Worm (Caenorhabditis elegans) whole organism, young adult: ENCODE results near the gene Y38F1A.4.
A peak's percentile ranks its signal among the peaks of the same experiment; 100 is the strongest.

Experiments
- B0035.1 ChIP-seq: sonication (generic microtip); optimal IDR thresholded peaks from 2 replicates; lab custom pipeline; 2016; ENCODE audit warnings: missing genetic modification characterization, mild to moderate bottlenecking, missing compliant biosample characterization, missing genotype, missing genetic modification reagents
- B0336.3 ChIP-seq: fragments of 200-800 bp; sonication (Bioruptor generic); IDR thresholded peaks from 2 replicates; pipeline ENCODE4 v1.3.6; 2022; ENCODE audit warnings: missing genetic modification characterization, missing compliant biosample characterization
- F10E7.11 ChIP-seq: sonication (generic microtip); optimal IDR thresholded peaks from 2 replicates; lab custom pipeline; 2017; ENCODE audit warnings: mild to moderate bottlenecking, missing genetic modification characterization, moderate library complexity, missing compliant biosample characterization
- F22D6.2 ChIP-seq: sonication (generic microtip); optimal IDR thresholded peaks from 2 replicates; lab custom pipeline; 2016; ENCODE audit warnings: mild to moderate bottlenecking, missing genetic modification characterization, missing compliant biosample characterization
- F37B4.10 ChIP-seq: fragments of 200-800 bp; sonication (Bioruptor generic); IDR thresholded peaks from 2 replicates; pipeline ENCODE4 v1.3.6; 2022; ENCODE audit warnings: missing genetic modification characterization, missing compliant biosample characterization
- F39B2.1 ChIP-seq: fragments of 200-800 bp; sonication (Bioruptor generic); IDR thresholded peaks from 2 replicates; pipeline ENCODE4 v1.3.6; 2022; ENCODE audit warnings: missing genetic modification reagents, missing genetic modification characterization, missing compliant biosample characterization
- F52B5.7 ChIP-seq: sonication (generic microtip); optimal IDR thresholded peaks from 2 replicates; lab custom pipeline; 2016; ENCODE audit warnings: mild to moderate bottlenecking, missing genetic modification characterization, missing compliant biosample characterization
- K11D2.4 ChIP-seq: fragments of 200-800 bp; sonication (Bioruptor generic); IDR thresholded peaks from 2 replicates; pipeline ENCODE4 v1.3.6; 2022; ENCODE audit warnings: missing genetic modification reagents, missing genetic modification characterization, missing compliant biosample characterization
- K12H6.12 ChIP-seq: fragments of 200-800 bp; sonication (Bioruptor generic); optimal IDR thresholded peaks from 2 replicates; lab custom pipeline; 2018; ENCODE audit warnings: mild to moderate bottlenecking, missing genetic modification characterization, missing compliant biosample characterization
- T26A5.8 ChIP-seq: sonication (generic microtip); optimal IDR thresholded peaks from 2 replicates; lab custom pipeline; 2016; ENCODE audit warnings: missing genetic modification characterization, missing compliant biosample characterization
- Y53F4B.3 ChIP-seq: fragments of 200-800 bp; sonication (Bioruptor generic); IDR thresholded peaks from 2 replicates; pipeline ENCODE4 v1.3.6; 2022; ENCODE audit warnings: missing genetic modification reagents, missing genetic modification characterization, missing compliant biosample characterization
- Y53G8AR.9 ChIP-seq: fragments of 200-800 bp; sonication (Bioruptor generic); conservative IDR thresholded peaks from 2 replicates; pipeline ENCODE4 v1.3.6; 2022; ENCODE audit warnings: missing genetic modification reagents, missing genetic modification characterization, missing compliant biosample characterization
- Y79H2A.3 ChIP-seq: fragments of 200-800 bp; sonication (Bioruptor generic); conservative IDR thresholded peaks from 2 replicates; pipeline ENCODE4 v1.3.6; 2022; ENCODE audit warnings: missing genetic modification reagents, missing genetic modification characterization, missing compliant biosample characterization
- ZK185.1 ChIP-seq: sonication (generic microtip); optimal IDR thresholded peaks from 2 replicates; lab custom pipeline; 2016; ENCODE audit warnings: mild to moderate bottlenecking, missing genetic modification characterization, missing compliant biosample characterization; ENCODE audit not compliant: poor library complexity, severe bottlenecking
- atf-7 ChIP-seq: sonication (generic microtip); optimal IDR thresholded peaks from 2 replicates; lab custom pipeline; 2017; ENCODE audit warnings: mild to moderate bottlenecking, missing genetic modification characterization, missing compliant biosample characterization
- athp-1 ChIP-seq: sonication (generic microtip); optimal IDR thresholded peaks from 2 replicates; lab custom pipeline; 2017; ENCODE audit warnings: mild to moderate bottlenecking, missing genetic modification characterization, missing compliant biosample characterization
- bed-1 ChIP-seq: fragments of 200-800 bp; sonication (Bioruptor generic); IDR thresholded peaks from 2 replicates; pipeline ENCODE4 v1.3.6; 2022; ENCODE audit warnings: missing genetic modification reagents, missing genetic modification characterization, missing compliant biosample characterization
- cebp-2 ChIP-seq: fragments of 200-800 bp; sonication (Bioruptor generic); IDR thresholded peaks from 2 replicates; pipeline ENCODE4 v1.3.6; 2022; ENCODE audit warnings: missing genetic modification characterization, missing compliant biosample characterization
- ceh-100 ChIP-seq: fragments of 200-800 bp; sonication (Bioruptor generic); IDR thresholded peaks from 2 replicates; pipeline ENCODE4 v1.3.6; 2022; ENCODE audit warnings: missing genetic modification reagents, missing genetic modification characterization, missing compliant biosample characterization
- ceh-40 ChIP-seq: fragments of 200-800 bp; sonication (Bioruptor generic); IDR thresholded peaks from 2 replicates; pipeline ENCODE4 v1.3.6; 2022; ENCODE audit warnings: missing genetic modification characterization, missing compliant biosample characterization
- ceh-91 ChIP-seq: fragments of 200-800 bp; sonication (Bioruptor generic); IDR thresholded peaks from 2 replicates; pipeline ENCODE4 v1.3.6; 2022; ENCODE audit warnings: missing genetic modification reagents, missing genetic modification characterization, missing compliant biosample characterization
- die-1 ChIP-seq: sonication (generic microtip); optimal IDR thresholded peaks from 2 replicates; lab custom pipeline; 2016; ENCODE audit warnings: missing genotype, mild to moderate bottlenecking, missing genetic modification characterization, missing compliant biosample characterization
- dox-1 ChIP-seq: fragments of 200-800 bp; sonication (Bioruptor generic); IDR thresholded peaks from 2 replicates; pipeline ENCODE4 v1.3.6; 2022; ENCODE audit warnings: missing genetic modification reagents, missing genetic modification characterization, missing compliant biosample characterization
- efl-1 ChIP-seq: fragments of 150-350 bp; optimal IDR thresholded peaks from 2 replicates; lab custom pipeline; 2014; ENCODE audit warnings: missing biosample characterization, missing genetic modification reagents, missing genetic modification characterization
- egl-44 ChIP-seq: fragments of 200-800 bp; sonication (Bioruptor generic); IDR thresholded peaks from 2 replicates; pipeline ENCODE4 v1.3.6; 2022; ENCODE audit warnings: missing genetic modification reagents, missing genetic modification characterization, missing compliant biosample characterization
- egrh-3 ChIP-seq: fragments of 200-800 bp; sonication (Bioruptor generic); IDR thresholded peaks from 2 replicates; pipeline ENCODE4 v1.3.6; 2022; ENCODE audit warnings: missing genetic modification reagents, missing genetic modification characterization, missing compliant biosample characterization
- ets-4 ChIP-seq: fragments of 200-800 bp; sonication (Bioruptor generic); optimal IDR thresholded peaks from 2 replicates; lab custom pipeline; 2018; ENCODE audit warnings: mild to moderate bottlenecking, missing genetic modification characterization, missing compliant biosample characterization
- him-1 ChIP-seq: sonication (generic microtip); optimal IDR thresholded peaks from 2 replicates; lab custom pipeline; 2016; ENCODE audit warnings: missing genotype, missing genetic modification reagents, missing genetic modification characterization, missing compliant biosample characterization
- hlh-26 ChIP-seq: fragments of 200-800 bp; sonication (Bioruptor generic); conservative IDR thresholded peaks from 2 replicates; pipeline ENCODE4 v1.3.6; 2022; ENCODE audit warnings: missing genetic modification reagents, missing genetic modification characterization, missing compliant biosample characterization
- hsf-1 ChIP-seq: fragments of 200-800 bp; sonication (Bioruptor generic); IDR thresholded peaks from 2 replicates; pipeline ENCODE4 v1.3.6; 2022; ENCODE audit warnings: missing genetic modification reagents, missing genetic modification characterization, missing compliant biosample characterization
- let-607 ChIP-seq, 2 experiments: fragments of 200-800 bp in 1 of 2; sonication (Bioruptor generic) in 1 of 2; sonication (generic microtip) in 1 of 2; optimal IDR thresholded peaks; 2 replicates each; lab custom pipeline; 2016 to 2018; ENCODE audit warnings: mild to moderate bottlenecking in 2 of 2, missing compliant biosample characterization in 2 of 2, missing genetic modification characterization in 2 of 2, moderate library complexity in 2 of 2, missing genotype in 1 of 2
- lir-1 ChIP-seq: fragments of 200-800 bp; sonication (Bioruptor generic); conservative IDR thresholded peaks from 2 replicates; pipeline ENCODE4 v1.3.6; 2022; ENCODE audit warnings: missing genetic modification reagents, missing genetic modification characterization, missing compliant biosample characterization
- madf-6 ChIP-seq: fragments of 200-800 bp; sonication (Bioruptor generic); IDR thresholded peaks from 2 replicates; pipeline ENCODE4 v1.3.6; 2022; ENCODE audit warnings: missing genetic modification reagents, missing genetic modification characterization, missing compliant biosample characterization
- madf-8 ChIP-seq: fragments of 200-800 bp; sonication (Bioruptor generic); conservative IDR thresholded peaks from 2 replicates; pipeline ENCODE4 v1.3.6; 2022; ENCODE audit warnings: missing genetic modification reagents, missing genetic modification characterization, missing compliant biosample characterization
- mel-28 ChIP-seq: sonication (generic microtip); optimal IDR thresholded peaks from 2 replicates; lab custom pipeline; 2016; ENCODE audit warnings: borderline replicate concordance, mild to moderate bottlenecking, missing genetic modification characterization, missing compliant biosample characterization
- nfya-1 ChIP-seq: sonication (generic microtip); optimal IDR thresholded peaks from 2 replicates; lab custom pipeline; 2017; ENCODE audit warnings: antibody characterized with exemption, missing compliant biosample characterization, missing genetic modification characterization, borderline replicate concordance; ENCODE audit not compliant: insufficient read depth
- nhr-27 ChIP-seq: fragments of 200-800 bp; sonication (Bioruptor generic); optimal IDR thresholded peaks from 2 replicates; lab custom pipeline; 2018; ENCODE audit warnings: mild to moderate bottlenecking, missing genetic modification characterization, moderate library complexity, missing compliant biosample characterization
- nhr-80 ChIP-seq: sonication (generic microtip); optimal IDR thresholded peaks from 2 replicates; lab custom pipeline; 2016; ENCODE audit warnings: missing genetic modification characterization, missing compliant biosample characterization
- pha-4 ChIP-seq: fragments of 150-350 bp; sonication (generic microtip); optimal IDR thresholded peaks from 2 replicates; lab custom pipeline; 2014; ENCODE audit warnings: missing biosample characterization, missing genetic modification reagents, missing genetic modification characterization
- repo-1 ChIP-seq: sonication (generic microtip); optimal IDR thresholded peaks from 2 replicates; lab custom pipeline; 2017; ENCODE audit warnings: mild to moderate bottlenecking, missing genetic modification characterization, missing compliant biosample characterization
- snpc-1.1 ChIP-seq: sonication (generic microtip); optimal IDR thresholded peaks from 2 replicates; lab custom pipeline; 2017; ENCODE audit warnings: missing genetic modification characterization, mild to moderate bottlenecking, missing compliant biosample characterization, antibody characterized with exemption, moderate library complexity, missing genotype, missing genetic modification reagents; ENCODE audit not compliant: insufficient read depth
- somi-1 ChIP-seq: fragments of 200-800 bp; sonication (Bioruptor generic); optimal IDR thresholded peaks from 2 replicates; lab custom pipeline; 2018; ENCODE audit warnings: mild to moderate bottlenecking, missing genetic modification characterization, missing compliant biosample characterization
- sptf-2 ChIP-seq: fragments of 200-800 bp; sonication (Bioruptor generic); optimal IDR thresholded peaks from 2 replicates; lab custom pipeline; 2018; ENCODE audit warnings: mild to moderate bottlenecking, missing genetic modification characterization, missing compliant biosample characterization
- tbp1 ChIP-seq: fragments of 200-800 bp; sonication (Bioruptor generic); optimal IDR thresholded peaks from 2 replicates; lab custom pipeline; 2018; ENCODE audit warnings: mild to moderate bottlenecking, missing genetic modification characterization, missing compliant biosample characterization
- tlf-1 ChIP-seq: fragments of 200-800 bp; sonication (Bioruptor generic); optimal IDR thresholded peaks from 2 replicates; lab custom pipeline; 2018; ENCODE audit warnings: mild to moderate bottlenecking, missing genetic modification characterization, missing compliant biosample characterization
- ztf-25 ChIP-seq: fragments of 200-800 bp; sonication (Bioruptor generic); IDR thresholded peaks from 2 replicates; pipeline ENCODE4 v1.3.6; 2022; ENCODE audit warnings: missing genetic modification reagents, missing genetic modification characterization, missing compliant biosample characterization
- ztf-28 ChIP-seq: fragments of 200-800 bp; sonication (Bioruptor generic); IDR thresholded peaks from 2 replicates; pipeline ENCODE4 v1.3.6; 2022; ENCODE audit warnings: missing genetic modification reagents, missing genetic modification characterization, missing compliant biosample characterization

Y38F1A.4 gene

ce11 chrII:12944587-12945126, 24.9 kb downstream of the Y38F1A.4 start (continued):
- TF ChIP-seq him-1 (peak; percentile 95), athp-1 (tag; lab: Kevin White, UChicago) (peak; percentile 94), atf-7 (tag; lab: Kevin White, UChicago) (peak; percentile 93), F37B4.10 (peak; percentile 90; the same call in 1 of the 2 replicates), ceh-91 (GFP tag; lab: Robert Waterston, UW) (peak; percentile 77), tbp1 (peak; percentile 83), nhr-27 (tag; lab: Kevin White, UChicago) (peak; percentile 49), Y79H2A.3 (GFP tag; lab: Robert Waterston, UW) (peak; percentile 79), ets-4 (GFP tag; lab: Kevin White, UChicago) (peak; percentile 97), ztf-28 (GFP tag; lab: Robert Waterston, UW) (peak; percentile 90), nhr-80 (tag; lab: Kevin White, UChicago) (peak; percentile 66), K11D2.4 (GFP tag; lab: Robert Waterston, UW) (peak; percentile 90), bed-1 (GFP tag; lab: Robert Waterston, UW) (0 out of 2 replicates have a peak, but pooled peaks have one; percentile 45), tlf-1 (GFP tag; lab: Kevin White, UChicago) (peak; percentile 95), hsf-1 (GFP tag; lab: Robert Waterston, UW) (peak; percentile 96), madf-6 (GFP tag; lab: Robert Waterston, UW) (peak; percentile 93), nfya-1 (no peak), egl-44 (GFP tag; lab: Robert Waterston, UW) (peak; percentile 95), K12H6.12 (tag; lab: Kevin White, UChicago) (peak; percentile 89), snpc-1.1 (tag; lab: Kevin White, UChicago) (peak; percentile 98), F52B5.7 (peak; percentile 99), T26A5.8 (peak; percentile 52), pha-4 (tag; lab: Kevin White, UChicago) (no peak), somi-1 (GFP tag; lab: Kevin White, UChicago) (peak; percentile 93), Y53G8AR.9 (GFP tag; lab: Robert Waterston, UW) (peak; percentile 93), B0035.1 (tag; lab: Kevin White, UChicago) (peak; percentile 89), F22D6.2 (tag; lab: Kevin White, UChicago) (peak; percentile 86), repo-1 (tag; lab: Kevin White, UChicago) (peak; percentile 98), efl-1 (peak; percentile 28), B0336.3 (GFP tag; lab: Robert Waterston, UW) (peak; percentile 100), cebp-2 (GFP tag; lab: Robert Waterston, UW) (peak; percentile 54; the same call in 1 of the 2 replicates), ZK185.1 (tag; lab: Kevin White, UChicago) (peak; percentile 91), ceh-100 (peak; percentile 83), madf-8 (GFP tag; lab: Robert Waterston, UW) (peak; percentile 73), dox-1 (GFP tag; lab: Robert Waterston, UW) (peak; percentile 99), egrh-3 (GFP tag; lab: Robert Waterston, UW) (peak; percentile 98), Y53F4B.3 (GFP tag; lab: Robert Waterston, UW) (peak; percentile 80), let-607 (tag; optimal IDR thresholded peaks at IDR 0.05; lab: Kevin White, UChicago) (peak; percentile 81 to 90), mel-28 (peak; percentile 92), hlh-26 (GFP tag; lab: Robert Waterston, UW) (0 out of 2 replicates have a peak, but pooled peaks have one; percentile 72), F39B2.1 (GFP tag; lab: Robert Waterston, UW) (0 out of 2 replicates have a peak, but pooled peaks have one; percentile 78), ceh-40 (0 out of 2 replicates have a peak, but pooled peaks have one; percentile 80), lir-1 (GFP tag; lab: Robert Waterston, UW) (peak; percentile 81), F10E7.11 (tag; lab: Kevin White, UChicago) (peak; percentile 98), die-1 (tag; lab: Kevin White, UChicago) (peak; percentile 92), sptf-2 (peak; percentile 93), ztf-25 (peak; percentile 91)
